Worm (Caenorhabditis elegans) whole organism, midembryonic: Measurements from ENCODE around the gene npr-30.

ENCODE experiments used
- flt-1 ChIP-seq: fragments of 200-800 bp; sonication (Bioruptor generic); IDR thresholded peaks from 2 replicates; pipeline ENCODE4 v1.3.6; 2022; ENCODE audit warnings: missing genetic modification characterization, missing compliant biosample characterization
- med-1 ChIP-seq: sonication (generic microtip); optimal IDR thresholded peaks from 2 replicates; lab custom pipeline; 2017; ENCODE audit warnings: missing genetic modification characterization, mild to moderate bottlenecking, missing compliant biosample characterization, antibody characterized with exemption, missing genetic modification reagents; ENCODE audit not compliant: insufficient read depth
- tab-1 ChIP-seq: fragments of 200-800 bp; sonication (Bioruptor generic); IDR thresholded peaks from 2 replicates; pipeline ENCODE4 v1.3.6; 2022; ENCODE audit warnings: missing genetic modification characterization, missing compliant biosample characterization
- ztf-23 ChIP-seq: fragments of 200-800 bp; sonication (Bioruptor generic); IDR thresholded peaks from 2 replicates; pipeline ENCODE4 v1.3.6; 2022; ENCODE audit warnings: missing genetic modification reagents, missing genetic modification characterization, missing compliant biosample characterization

DNA sequence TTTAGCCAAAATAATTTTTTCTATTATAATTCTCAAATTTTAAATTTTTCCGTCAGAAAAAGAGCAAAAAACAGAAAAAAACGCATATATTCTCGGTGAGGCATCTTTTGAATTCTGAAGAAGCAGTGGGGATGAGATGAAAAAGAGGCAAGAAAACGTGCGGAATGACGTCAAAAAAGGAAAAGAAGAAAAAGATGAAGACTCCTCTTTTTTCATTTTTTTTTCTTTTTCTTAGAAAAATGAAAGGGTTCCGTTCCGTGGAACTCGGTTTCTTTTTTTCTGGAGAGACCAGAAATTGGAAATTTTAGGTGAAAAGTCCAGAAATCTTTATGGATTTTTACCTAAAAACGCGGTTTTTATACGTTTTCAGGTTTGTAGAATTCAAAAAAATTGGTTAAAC lies 27.3 kb downstream of the npr-30 start:
- TF ChIP-seq flt-1 (GFP tag; lab: Robert Waterston, UW) (no peak), med-1 (GFP tag; lab: Kevin White, UChicago) (no peak), tab-1 (GFP tag; lab: Robert Waterston, UW) (no peak), ztf-23 (GFP tag; lab: Robert Waterston, UW) (no peak)
